Worm (Caenorhabditis elegans) whole organism, dauer: ENCODE measurements around the gene Y54G2A.26.

Experiments
- unc-62 ChIP-seq: sonication (generic microtip); optimal IDR thresholded peaks from 2 replicates; lab custom pipeline; 2017; ENCODE audit warnings: missing biosample characterization, missing genetic modification reagents, missing genetic modification characterization

The Y54G2A.26 gene

DNA sequence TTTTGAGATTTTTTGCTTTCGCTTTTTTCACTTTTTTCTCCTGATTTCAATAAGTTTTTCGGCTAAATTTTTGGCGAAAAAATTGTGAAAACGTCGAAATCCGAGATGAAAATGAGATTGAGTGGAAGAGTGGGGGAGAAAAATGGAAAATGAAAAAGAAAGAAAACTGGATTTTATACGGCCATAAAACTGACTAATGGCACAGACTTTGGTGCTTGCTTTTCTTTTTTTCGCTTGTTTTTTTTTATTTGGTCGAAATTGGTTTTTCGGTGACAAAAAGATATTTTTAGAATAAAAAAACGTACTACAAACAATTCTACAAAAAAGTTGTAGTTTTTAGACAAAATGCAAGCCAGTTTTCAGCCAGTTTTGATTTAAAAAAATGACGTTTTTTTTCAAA is 7.5 kb upstream of the Y54G2A.26 start:
- no peak for TF ChIP-seq unc-62

DNA sequence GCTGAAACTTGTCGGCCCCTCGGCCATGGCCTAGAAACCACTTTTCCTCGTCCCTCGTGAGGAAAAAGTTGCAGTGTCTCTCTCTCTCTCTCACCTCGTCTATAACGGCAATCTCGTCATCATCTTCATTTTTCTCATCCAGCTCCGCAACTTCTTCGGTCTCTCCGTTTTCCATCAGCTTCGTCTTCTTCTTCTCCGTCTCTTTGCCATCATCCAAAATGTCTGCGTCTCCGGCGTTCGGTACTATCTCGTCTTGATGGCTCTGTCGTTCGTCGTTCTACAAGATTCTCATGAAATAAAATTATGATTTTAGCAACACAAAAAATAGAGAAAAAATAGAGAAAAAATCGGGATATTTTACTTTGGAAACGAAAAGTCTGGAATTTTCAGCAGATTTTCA is 6.2 kb upstream of the Y54G2A.26 start:
- no peak for TF ChIP-seq unc-62

DNA sequence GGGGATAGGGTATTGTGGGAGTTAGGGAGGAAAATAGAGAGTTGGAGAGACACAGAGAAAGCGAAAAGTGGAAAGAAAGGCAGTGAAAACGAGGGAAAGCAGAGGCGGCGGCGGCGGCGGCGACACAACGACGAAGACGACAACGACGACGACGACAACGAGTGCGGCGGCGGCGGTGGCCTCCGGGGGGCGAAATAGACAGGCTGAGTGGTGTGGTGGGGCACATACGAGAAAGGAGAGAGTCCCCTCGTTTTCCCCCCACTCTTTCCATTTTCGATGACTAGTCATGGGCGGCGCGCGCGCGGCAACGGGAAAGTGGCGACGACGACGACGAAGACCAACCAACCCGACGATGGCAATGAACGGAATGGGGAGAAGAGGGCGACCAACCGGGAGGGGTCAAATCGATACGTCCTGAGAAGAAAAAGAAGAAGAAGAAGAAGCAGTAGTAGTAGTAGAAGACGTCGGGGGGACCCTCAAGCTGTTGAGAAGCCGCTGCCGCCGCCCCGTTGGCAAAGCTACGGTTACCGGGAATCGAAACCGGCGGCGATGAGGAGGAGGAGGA is 3.4 kb upstream of the Y54G2A.26 start:
- no peak for TF ChIP-seq unc-62

DNA sequence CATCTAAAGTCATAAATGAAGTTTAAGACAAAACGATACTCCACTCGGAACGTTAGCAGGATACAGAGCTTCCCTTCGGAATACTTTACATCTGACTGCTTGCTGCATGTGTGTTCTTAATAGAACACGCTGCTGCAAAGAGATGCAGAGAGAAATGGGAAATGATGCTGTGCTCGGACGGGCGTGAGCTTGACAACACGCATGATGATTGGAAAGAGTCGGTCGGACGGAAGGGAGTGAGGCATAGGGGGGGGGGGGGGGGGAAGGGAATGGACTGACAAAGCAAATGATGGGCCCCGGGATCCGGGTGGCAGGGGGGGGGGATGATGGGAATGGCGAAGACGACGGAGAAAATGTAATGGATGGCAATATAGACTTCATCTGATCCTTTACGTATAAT is 2.0 kb upstream of the Y54G2A.26 start:
- TF ChIP-seq unc-62, result no peak

DNA sequence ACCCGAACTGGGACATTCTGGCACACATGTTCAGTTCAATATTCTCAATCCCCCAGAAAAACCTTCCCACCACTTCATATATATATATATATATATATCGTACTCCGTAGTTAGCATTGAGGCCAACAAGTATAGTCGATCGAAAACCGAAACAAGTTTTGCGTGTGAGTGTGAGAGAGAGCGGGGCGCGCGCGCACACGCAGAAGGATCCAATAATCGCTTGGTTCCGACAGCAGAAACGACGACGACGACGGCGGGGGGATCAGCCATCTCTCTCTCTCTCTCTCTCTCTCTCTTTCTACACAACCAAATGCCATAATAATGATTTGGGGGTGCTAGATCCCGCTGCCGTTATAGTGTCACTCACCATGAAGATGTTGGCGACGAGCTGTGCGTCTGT is 389 bp downstream of the Y54G2A.26 start:
- no peak for TF ChIP-seq unc-62

DNA sequence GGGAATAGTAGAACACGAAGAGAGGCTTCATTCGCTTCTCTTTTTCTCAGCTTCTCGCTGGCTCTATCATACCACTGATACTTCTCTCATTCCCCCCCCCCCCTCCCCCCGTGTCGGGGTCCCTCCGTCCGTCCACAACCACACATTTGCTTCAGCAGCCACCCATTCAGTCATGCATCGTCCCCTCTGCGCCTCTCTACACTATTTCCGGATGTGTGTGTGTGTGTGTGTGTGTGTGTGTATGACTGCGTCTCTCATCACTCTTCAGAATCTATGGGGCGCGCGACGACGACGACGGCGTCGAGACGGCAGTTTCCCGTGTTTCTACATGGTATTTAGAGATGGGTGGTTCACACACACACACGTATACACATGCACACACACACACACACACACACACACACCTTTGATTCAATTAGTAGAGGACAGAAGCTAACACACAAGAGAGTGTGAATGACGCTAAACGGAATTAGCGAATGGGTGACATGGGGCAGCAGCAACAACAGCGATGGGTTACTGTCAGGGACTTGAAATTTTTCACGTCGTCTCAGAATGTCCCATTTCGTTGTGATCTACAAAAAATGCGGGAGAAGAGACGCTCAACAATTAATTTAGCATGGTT is 1.9 kb downstream of the Y54G2A.26 start:
- no peak for TF ChIP-seq unc-62

DNA sequence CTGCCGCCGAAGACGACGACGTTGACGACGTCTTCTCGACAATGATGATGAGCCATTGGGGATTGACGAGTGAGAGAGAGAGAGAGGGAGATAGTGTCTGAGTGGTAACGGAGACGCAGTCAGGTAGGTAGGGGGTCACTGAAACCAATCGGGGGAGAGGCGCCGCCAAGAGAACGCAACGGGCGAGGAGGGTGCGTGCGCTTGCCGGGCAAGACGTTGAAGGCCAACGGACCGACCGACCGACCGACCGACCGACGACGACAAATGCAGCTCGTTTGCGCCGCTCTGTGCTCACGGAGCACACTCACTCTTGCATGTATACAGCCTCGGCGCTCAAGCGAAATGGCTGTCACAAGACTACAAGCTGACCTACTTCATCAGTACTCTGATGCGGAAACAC is 4.8 kb downstream of the Y54G2A.26 start:
- no peak for TF ChIP-seq unc-62

DNA sequence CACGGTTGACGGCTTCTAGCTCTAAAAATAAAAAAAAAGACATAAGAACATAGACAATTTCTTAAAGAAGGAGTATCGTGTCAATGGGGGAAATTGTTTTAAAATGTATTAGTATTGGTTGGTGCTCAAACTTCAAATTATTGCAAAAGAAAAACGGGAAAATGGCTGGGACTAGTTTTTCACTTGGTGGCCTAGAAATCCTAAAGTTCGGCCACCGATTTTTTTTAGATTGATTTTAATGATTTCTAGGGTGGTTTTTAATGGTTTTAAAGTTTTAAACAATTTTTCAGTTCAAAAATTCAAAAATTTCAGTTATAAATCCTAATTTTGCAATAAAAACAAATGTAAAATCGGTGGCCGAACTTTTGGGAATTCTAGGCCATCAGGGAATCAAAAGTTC is 8.6 kb downstream of the Y54G2A.26 start:
- no peak for TF ChIP-seq unc-62

DNA sequence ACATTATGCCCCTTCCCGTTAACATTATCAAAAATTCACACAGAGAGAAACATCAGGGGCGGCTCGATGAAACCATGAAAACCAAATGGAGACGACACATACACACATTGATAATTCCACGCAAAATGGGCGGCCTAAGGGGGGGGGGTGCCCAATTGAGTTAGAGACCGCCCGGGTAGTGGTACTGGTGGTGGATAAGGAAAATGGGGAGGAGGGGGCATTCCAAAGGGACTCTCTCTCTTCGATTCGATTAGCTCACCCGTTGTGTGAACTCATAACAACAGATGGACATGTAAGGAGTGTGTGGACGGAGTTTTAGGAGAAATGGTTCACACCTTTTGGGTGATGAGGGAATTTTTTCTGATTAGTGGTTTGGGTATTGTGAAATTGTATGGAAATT is 12.8 kb downstream of the Y54G2A.26 start:
- TF ChIP-seq unc-62, result no peak

DNA sequence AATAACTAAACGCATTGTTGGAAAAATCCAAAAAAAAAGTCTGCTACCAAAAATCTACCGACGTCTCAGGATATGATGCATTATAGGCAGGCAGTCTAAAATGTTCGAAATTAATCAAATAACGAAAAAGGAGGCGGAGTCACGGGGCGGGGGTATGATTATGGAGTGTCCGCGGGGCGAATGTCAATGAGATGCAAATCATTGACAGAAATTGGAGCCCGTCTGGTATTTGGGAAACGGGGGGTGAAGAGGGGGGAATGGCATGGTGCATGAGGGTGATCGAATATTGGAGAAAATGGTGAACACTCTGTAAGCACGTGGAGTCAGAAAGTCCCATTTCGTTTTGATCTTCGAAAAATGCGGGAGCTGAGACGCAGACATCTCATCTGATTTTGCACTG is 16.9 kb downstream of the Y54G2A.26 start, which contains the start of gene lad-2:
Gene lad-2, minus strand, starts transcription at position 101 of the 400 bp plus-strand sequence.
- no peak for TF ChIP-seq unc-62

DNA sequence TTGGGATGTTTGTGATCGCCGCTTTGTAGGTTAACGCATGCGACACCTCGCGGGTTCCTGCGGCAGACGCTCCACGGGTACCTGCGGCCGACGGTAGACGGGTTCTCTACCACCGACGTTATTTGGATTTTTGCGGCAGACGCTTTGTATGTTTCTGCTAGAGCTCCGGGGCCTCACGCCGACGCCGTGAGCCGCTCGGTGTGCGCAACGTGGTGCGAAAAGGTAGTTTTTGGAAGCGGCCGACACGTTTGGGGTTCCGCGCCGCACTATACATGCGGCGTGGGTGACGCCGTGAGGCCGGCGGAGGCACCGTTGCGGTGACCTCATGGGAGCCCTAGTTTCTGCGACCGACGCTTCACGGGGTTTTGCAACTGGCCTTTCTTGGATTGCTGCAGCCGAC is 24.2 kb downstream of the Y54G2A.26 start:
- no peak for TF ChIP-seq unc-62

DNA sequence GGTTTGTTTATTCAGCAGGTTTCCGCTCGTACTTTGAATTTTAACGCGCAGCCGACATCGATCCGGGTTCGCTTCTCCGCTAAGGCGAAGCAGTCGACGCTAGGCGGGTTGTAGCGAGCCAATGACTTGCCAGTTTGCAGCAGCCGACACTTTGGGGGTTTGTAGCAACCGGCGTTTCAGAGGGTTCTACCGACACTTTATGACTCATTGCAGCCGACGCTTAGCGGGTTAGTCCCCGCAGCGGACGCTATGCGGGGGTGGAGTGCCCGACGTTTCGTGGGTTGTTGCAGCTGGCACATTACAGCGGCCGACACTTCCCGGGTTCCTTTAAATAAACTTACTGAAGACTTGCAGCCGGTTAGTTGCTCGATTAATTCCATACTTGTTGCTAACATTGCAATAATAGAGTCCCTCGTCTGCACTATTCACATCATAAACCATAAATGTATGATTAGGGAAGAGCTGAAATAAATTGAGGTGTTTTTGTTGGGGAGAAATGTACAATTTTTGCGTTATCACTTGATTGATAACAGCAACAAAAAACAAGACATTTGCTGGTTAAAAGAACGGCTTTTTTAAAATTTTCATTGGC is 25.8 kb downstream of the Y54G2A.26 start, which contains the start of gene Y54G2A.57:
Gene Y54G2A.57, plus strand, starts transcription at position 542 of the 592 bp plus-strand sequence.
- TF ChIP-seq unc-62, result no peak

DNA sequence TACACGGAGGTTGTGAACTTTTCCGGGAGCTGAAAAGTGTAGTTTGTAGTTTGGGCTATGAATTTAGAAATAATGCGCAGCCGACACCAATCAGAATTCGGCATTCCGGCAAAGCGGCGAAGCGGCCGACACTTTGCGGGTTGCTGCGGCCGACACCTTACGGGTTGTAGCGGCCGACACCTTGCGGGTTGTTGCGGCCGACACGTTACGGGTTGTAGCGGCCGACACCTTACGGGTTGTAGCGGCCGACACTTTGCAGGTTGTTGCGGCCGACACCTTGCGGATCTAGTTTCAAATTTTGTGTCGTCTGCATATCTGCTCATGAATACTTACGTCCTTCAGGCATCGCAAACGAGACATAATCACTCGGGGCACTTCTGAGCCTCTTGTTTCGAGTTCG is 28.4 kb downstream of the Y54G2A.26 start:
- TF ChIP-seq unc-62, result no peak

DNA sequence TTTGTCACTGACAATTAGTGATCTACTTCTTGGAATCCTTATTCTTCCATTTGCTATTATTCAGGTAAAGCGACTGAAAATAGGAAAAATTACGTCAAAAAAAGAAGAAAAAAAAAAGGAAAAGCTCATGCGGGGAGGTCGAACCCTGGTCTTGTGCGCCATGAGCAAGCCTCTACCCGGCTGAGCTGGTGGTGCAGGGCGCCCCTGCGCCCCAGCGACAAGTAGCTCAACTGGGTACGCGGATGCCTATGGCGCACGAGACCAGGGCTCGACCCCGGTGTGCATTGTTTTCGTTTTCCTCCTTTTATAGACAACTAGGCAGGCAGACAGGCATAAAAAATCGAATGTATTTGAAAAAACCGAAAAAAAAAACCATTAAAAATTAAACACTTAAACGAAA is 35.0 kb downstream of the Y54G2A.26 start:
- TF ChIP-seq unc-62, result no peak

DNA sequence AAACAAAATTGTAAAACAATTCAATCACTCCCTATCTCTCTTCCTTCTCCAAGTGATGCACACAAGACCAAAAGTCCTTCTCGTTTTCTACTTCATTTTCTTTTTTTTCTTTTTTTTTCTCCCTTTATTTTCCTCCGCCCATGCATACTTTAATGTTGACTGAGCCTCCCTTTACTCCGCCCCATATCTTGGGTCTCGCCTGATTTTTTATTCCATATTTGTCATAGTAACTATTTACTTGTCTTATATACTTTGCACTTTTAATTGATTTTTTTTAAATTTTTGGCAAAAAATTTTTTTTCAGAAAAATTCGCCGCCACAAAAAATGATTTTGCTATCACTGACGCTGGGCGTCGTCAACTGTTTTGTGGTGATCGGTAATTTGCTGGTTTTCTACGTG is 35.5 kb downstream of the Y54G2A.26 start, which contains the start of gene ser-6:
Gene ser-6, plus strand, starts transcription at position 301 of the 400 bp plus-strand sequence.
- no peak for TF ChIP-seq unc-62
